Worm (Caenorhabditis elegans) whole organism, L4 larva: ENCODE data around the gene mct-3.

Experiments used
- ceh-32 ChIP-seq: sonication (generic microtip); optimal IDR thresholded peaks from 2 replicates; lab custom pipeline; 2016; ENCODE audit warnings: mild to moderate bottlenecking, missing genetic modification characterization, missing compliant biosample characterization; ENCODE audit not compliant: poor library complexity
- lin-29 ChIP-seq: fragments of 200-800 bp; sonication (Bioruptor generic); IDR thresholded peaks from 2 replicates; pipeline ENCODE4 v1.3.6; 2022; ENCODE audit warnings: missing genetic modification reagents, missing genetic modification characterization, missing compliant biosample characterization
- nhr-237 ChIP-seq: sonication (generic microtip); optimal IDR thresholded peaks from 2 replicates; lab custom pipeline; 2017; ENCODE audit warnings: missing biosample characterization, missing genetic modification characterization
- nhr-77 ChIP-seq: fragments of 150-350 bp; optimal IDR thresholded peaks from 2 replicates; lab custom pipeline; 2014; ENCODE audit warnings: missing biosample characterization, missing genetic modification characterization
- zag-1 ChIP-seq: fragments of 150-350 bp; optimal IDR thresholded peaks from 2 replicates; lab custom pipeline; 2014; ENCODE audit warnings: missing biosample characterization, missing genetic modification characterization

DNA sequence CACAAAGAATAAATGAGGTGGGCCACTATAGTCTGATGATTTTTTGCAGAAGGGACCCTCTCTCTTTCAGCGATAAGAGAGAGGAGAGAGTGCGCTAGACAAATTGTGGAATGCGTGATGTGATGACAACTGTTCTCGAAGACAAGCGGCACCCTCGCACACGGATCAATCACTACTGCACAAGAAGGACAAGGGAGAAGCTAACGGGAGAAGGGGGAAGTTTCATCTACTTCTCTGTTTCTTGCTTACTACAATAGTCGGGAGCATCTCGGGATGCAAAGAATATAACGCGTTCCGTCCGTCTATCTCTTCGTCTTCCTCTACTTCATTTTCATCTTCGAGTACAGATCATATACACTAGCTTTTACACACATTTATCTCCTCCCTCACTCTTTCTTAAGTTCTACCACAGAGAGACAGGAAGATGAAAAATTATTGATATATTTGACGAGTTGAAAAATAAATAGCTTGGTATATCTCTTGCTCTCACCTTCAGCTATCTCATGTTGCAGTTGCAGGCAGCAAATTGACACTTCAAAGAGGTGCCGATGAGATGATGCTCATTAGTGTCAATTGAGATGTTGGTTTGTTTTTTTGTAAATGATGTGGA is 20.7 kb downstream of the mct-3 start:
- TF ChIP-seq lin-29 (GFP tag; lab: Robert Waterston, UW) (no peak), ceh-32 (tag; lab: Kevin White, UChicago) (no peak), zag-1 (tag; lab: Kevin White, UChicago) (no peak), nhr-237 (tag; lab: Kevin White, UChicago) (no peak), nhr-77 (tag; lab: Kevin White, UChicago) (no peak)
